Worm (Caenorhabditis elegans) whole organism, young adult: ENCODE data around the gene mboa-4.

Experiments used
- B0035.1 ChIP-seq: sonication (generic microtip); optimal IDR thresholded peaks from 2 replicates; lab custom pipeline; 2016; ENCODE audit warnings: missing genetic modification characterization, mild to moderate bottlenecking, missing compliant biosample characterization, missing genotype, missing genetic modification reagents
- C17E4.6 ChIP-seq: fragments of 200-800 bp; sonication (Bioruptor generic); IDR thresholded peaks from 2 replicates; pipeline ENCODE4 v1.3.6; 2022; ENCODE audit warnings: missing genetic modification reagents, missing genetic modification characterization, missing compliant biosample characterization
- F10E7.11 ChIP-seq: sonication (generic microtip); optimal IDR thresholded peaks from 2 replicates; lab custom pipeline; 2017; ENCODE audit warnings: mild to moderate bottlenecking, missing genetic modification characterization, moderate library complexity, missing compliant biosample characterization
- F23B12.7 ChIP-seq: sonication (generic microtip); optimal IDR thresholded peaks from 2 replicates; lab custom pipeline; 2017; ENCODE audit warnings: missing genetic modification characterization, mild to moderate bottlenecking, missing compliant biosample characterization, antibody characterized with exemption, moderate library complexity; ENCODE audit not compliant: insufficient read depth
- F33H1.4 ChIP-seq: fragments of 200-800 bp; sonication (Bioruptor generic); IDR thresholded peaks from 2 replicates; pipeline ENCODE4 v1.3.6; 2022; ENCODE audit warnings: missing genetic modification reagents, missing genetic modification characterization, missing compliant biosample characterization
- F57C9.4 ChIP-seq: sonication (generic microtip); optimal IDR thresholded peaks from 2 replicates; lab custom pipeline; 2017; ENCODE audit warnings: mild to moderate bottlenecking, missing genetic modification characterization, missing compliant biosample characterization
- K12H6.12 ChIP-seq: fragments of 200-800 bp; sonication (Bioruptor generic); optimal IDR thresholded peaks from 2 replicates; lab custom pipeline; 2018; ENCODE audit warnings: mild to moderate bottlenecking, missing genetic modification characterization, missing compliant biosample characterization
- T07F8.4 ChIP-seq: sonication (generic microtip); optimal IDR thresholded peaks from 2 replicates; lab custom pipeline; 2016; ENCODE audit warnings: mild to moderate bottlenecking, missing genetic modification characterization, moderate library complexity, missing compliant biosample characterization
- Y56A3A.18 ChIP-seq: fragments of 200-800 bp; sonication (Bioruptor generic); IDR thresholded peaks from 2 replicates; pipeline ENCODE4 v1.3.6; 2022; ENCODE audit warnings: missing genetic modification reagents, missing genetic modification characterization, missing compliant biosample characterization
- Y67H2A.10 ChIP-seq: fragments of 200-800 bp; sonication (Bioruptor generic); conservative IDR thresholded peaks from 2 replicates; pipeline ENCODE4 v1.3.6; 2022; ENCODE audit warnings: missing genetic modification reagents, missing genetic modification characterization, missing compliant biosample characterization
- Y79H2A.3 ChIP-seq: fragments of 200-800 bp; sonication (Bioruptor generic); conservative IDR thresholded peaks from 2 replicates; pipeline ENCODE4 v1.3.6; 2022; ENCODE audit warnings: missing genetic modification reagents, missing genetic modification characterization, missing compliant biosample characterization
- Y95B8A.8 ChIP-seq: fragments of 200-800 bp; sonication (Bioruptor generic); IDR thresholded peaks from 2 replicates; pipeline ENCODE4 v1.3.6; 2022; ENCODE audit warnings: missing genetic modification reagents, missing genetic modification characterization, missing compliant biosample characterization
- akir-1 ChIP-seq: fragments of 200-800 bp; sonication (Bioruptor generic); optimal IDR thresholded peaks from 2 replicates; lab custom pipeline; 2018; ENCODE audit warnings: mild to moderate bottlenecking, missing genetic modification characterization, moderate library complexity, missing compliant biosample characterization
- atf-7 ChIP-seq: sonication (generic microtip); optimal IDR thresholded peaks from 2 replicates; lab custom pipeline; 2017; ENCODE audit warnings: mild to moderate bottlenecking, missing genetic modification characterization, missing compliant biosample characterization
- athp-1 ChIP-seq: sonication (generic microtip); optimal IDR thresholded peaks from 2 replicates; lab custom pipeline; 2017; ENCODE audit warnings: mild to moderate bottlenecking, missing genetic modification characterization, missing compliant biosample characterization
- attf-3 ChIP-seq: fragments of 200-800 bp; sonication (Bioruptor generic); conservative IDR thresholded peaks from 2 replicates; pipeline ENCODE4 v1.3.6; 2022; ENCODE audit warnings: missing genetic modification reagents, missing genetic modification characterization, missing compliant biosample characterization
- attf-5 ChIP-seq: fragments of 200-800 bp; sonication (Bioruptor generic); optimal IDR thresholded peaks from 2 replicates; lab custom pipeline; 2018; ENCODE audit warnings: mild to moderate bottlenecking, missing genetic modification characterization, missing compliant biosample characterization
- attf-6 ChIP-seq: fragments of 200-800 bp; sonication (Bioruptor generic); IDR thresholded peaks from 2 replicates; pipeline ENCODE4 v1.3.6; 2022; ENCODE audit warnings: missing genetic modification reagents, missing genetic modification characterization, missing compliant biosample characterization
- bed-2 ChIP-seq: fragments of 200-800 bp; sonication (Bioruptor generic); IDR thresholded peaks from 2 replicates; pipeline ENCODE4 v1.3.6; 2022; ENCODE audit warnings: missing genetic modification reagents, missing genetic modification characterization, missing compliant biosample characterization
- cebp-2 ChIP-seq: fragments of 200-800 bp; sonication (Bioruptor generic); IDR thresholded peaks from 2 replicates; pipeline ENCODE4 v1.3.6; 2022; ENCODE audit warnings: missing genetic modification characterization, missing compliant biosample characterization
- ceh-58 ChIP-seq: fragments of 200-800 bp; sonication (Bioruptor generic); IDR thresholded peaks from 2 replicates; pipeline ENCODE4 v1.3.6; 2022; ENCODE audit warnings: missing genetic modification characterization, missing compliant biosample characterization
- ceh-79 ChIP-seq: sonication (generic microtip); optimal IDR thresholded peaks from 2 replicates; lab custom pipeline; 2017; ENCODE audit warnings: mild to moderate bottlenecking, missing genetic modification characterization, missing compliant biosample characterization
- dox-1 ChIP-seq: fragments of 200-800 bp; sonication (Bioruptor generic); IDR thresholded peaks from 2 replicates; pipeline ENCODE4 v1.3.6; 2022; ENCODE audit warnings: missing genetic modification reagents, missing genetic modification characterization, missing compliant biosample characterization
- egl-18 ChIP-seq: fragments of 200-800 bp; sonication (Bioruptor generic); IDR thresholded peaks from 2 replicates; pipeline ENCODE4 v1.3.6; 2022; ENCODE audit warnings: missing genetic modification reagents, missing genetic modification characterization, missing compliant biosample characterization
- egl-44 ChIP-seq: fragments of 200-800 bp; sonication (Bioruptor generic); IDR thresholded peaks from 2 replicates; pipeline ENCODE4 v1.3.6; 2022; ENCODE audit warnings: missing genetic modification reagents, missing genetic modification characterization, missing compliant biosample characterization
- ekl-4 ChIP-seq: fragments of 200-800 bp; sonication (Bioruptor generic); IDR thresholded peaks from 2 replicates; pipeline ENCODE4 v1.3.6; 2022; ENCODE audit warnings: missing genetic modification reagents, missing genetic modification characterization, missing compliant biosample characterization
- ets-4 ChIP-seq: fragments of 200-800 bp; sonication (Bioruptor generic); optimal IDR thresholded peaks from 2 replicates; lab custom pipeline; 2018; ENCODE audit warnings: mild to moderate bottlenecking, missing genetic modification characterization, missing compliant biosample characterization
- fkh-3 ChIP-seq: sonication (generic microtip); optimal IDR thresholded peaks from 2 replicates; lab custom pipeline; 2016; ENCODE audit warnings: mild to moderate bottlenecking, missing genetic modification characterization, missing compliant biosample characterization
- him-1 ChIP-seq: sonication (generic microtip); optimal IDR thresholded peaks from 2 replicates; lab custom pipeline; 2016; ENCODE audit warnings: missing genotype, missing genetic modification reagents, missing genetic modification characterization, missing compliant biosample characterization
- hmg-1.2 ChIP-seq: fragments of 200-800 bp; sonication (Bioruptor generic); IDR thresholded peaks from 2 replicates; pipeline ENCODE4 v1.3.6; 2022; ENCODE audit warnings: missing genetic modification reagents, missing genetic modification characterization, missing compliant biosample characterization
- let-526 ChIP-seq: fragments of 200-800 bp; sonication (Bioruptor generic); IDR thresholded peaks from 2 replicates; pipeline ENCODE4 v1.3.6; 2022; ENCODE audit warnings: missing genetic modification reagents, missing genetic modification characterization, missing compliant biosample characterization
- lin-26 ChIP-seq: fragments of 200-800 bp; sonication (Bioruptor generic); IDR thresholded peaks from 2 replicates; pipeline ENCODE4 v1.3.6; 2022; ENCODE audit warnings: missing genetic modification reagents, missing genetic modification characterization, missing compliant biosample characterization
- lir-1 ChIP-seq: fragments of 200-800 bp; sonication (Bioruptor generic); conservative IDR thresholded peaks from 2 replicates; pipeline ENCODE4 v1.3.6; 2022; ENCODE audit warnings: missing genetic modification reagents, missing genetic modification characterization, missing compliant biosample characterization
- lsy-27 ChIP-seq: sonication (generic microtip); optimal IDR thresholded peaks from 2 replicates; lab custom pipeline; 2017; ENCODE audit warnings: missing genetic modification characterization, mild to moderate bottlenecking, missing compliant biosample characterization, antibody characterized with exemption, missing genotype, borderline replicate concordance; ENCODE audit not compliant: insufficient read depth
- madf-3 ChIP-seq: fragments of 200-800 bp; sonication (Bioruptor generic); IDR thresholded peaks from 2 replicates; pipeline ENCODE4 v1.3.6; 2022; ENCODE audit warnings: missing genetic modification reagents, missing genetic modification characterization, missing compliant biosample characterization
- madf-6 ChIP-seq: fragments of 200-800 bp; sonication (Bioruptor generic); IDR thresholded peaks from 2 replicates; pipeline ENCODE4 v1.3.6; 2022; ENCODE audit warnings: missing genetic modification reagents, missing genetic modification characterization, missing compliant biosample characterization
- nfyb-1 ChIP-seq: fragments of 200-800 bp; sonication (Bioruptor generic); IDR thresholded peaks from 2 replicates; pipeline ENCODE4 v1.3.6; 2022; ENCODE audit warnings: missing genetic modification reagents, missing genetic modification characterization, missing compliant biosample characterization
- pbrm-1 ChIP-seq: fragments of 200-800 bp; sonication (Bioruptor generic); IDR thresholded peaks from 2 replicates; pipeline ENCODE4 v1.3.6; 2022; ENCODE audit warnings: missing genetic modification reagents, missing genetic modification characterization, missing compliant biosample characterization
- rpc-1 ChIP-seq, 2 experiments: fragments of 150-350 bp in 1 of 2; sonication (generic microtip) in 1 of 2; optimal IDR thresholded peaks; 2 replicates each; lab custom pipeline; 2014 to 2018; ENCODE audit warnings: missing biosample characterization in 1 of 2, missing genetic modification characterization in 1 of 2, missing genetic modification reagents in 1 of 2, missing genotype in 1 of 2
- snpc-1.3 ChIP-seq: sonication (generic microtip); optimal IDR thresholded peaks from 2 replicates; lab custom pipeline; 2017; ENCODE audit warnings: missing genetic modification characterization, mild to moderate bottlenecking, missing compliant biosample characterization, antibody characterized with exemption, moderate library complexity, missing genotype, missing genetic modification reagents; ENCODE audit not compliant: insufficient read depth
- somi-1 ChIP-seq: fragments of 200-800 bp; sonication (Bioruptor generic); optimal IDR thresholded peaks from 2 replicates; lab custom pipeline; 2018; ENCODE audit warnings: mild to moderate bottlenecking, missing genetic modification characterization, missing compliant biosample characterization
- unc-130 ChIP-seq: sonication (generic microtip); optimal IDR thresholded peaks from 2 replicates; lab custom pipeline; 2016; ENCODE audit warnings: missing genetic modification reagents, missing genetic modification characterization, missing compliant biosample characterization
- xnd-1 ChIP-seq: sonication (generic microtip); optimal IDR thresholded peaks from 2 replicates; lab custom pipeline; 2016; ENCODE audit warnings: missing genotype, missing genetic modification reagents, missing genetic modification characterization, missing compliant biosample characterization
- ztf-18 ChIP-seq: sonication (generic microtip); optimal IDR thresholded peaks from 2 replicates; lab custom pipeline; 2016; ENCODE audit warnings: missing genotype, mild to moderate bottlenecking, missing genetic modification characterization, missing compliant biosample characterization
- ztf-28 ChIP-seq: fragments of 200-800 bp; sonication (Bioruptor generic); IDR thresholded peaks from 2 replicates; pipeline ENCODE4 v1.3.6; 2022; ENCODE audit warnings: missing genetic modification reagents, missing genetic modification characterization, missing compliant biosample characterization

The mboa-4 gene

ce11 chrIV:11112641-11113040, 47.1 kb downstream of the mboa-4 start, which contains the start of gene clc-9:
clc-9 (plus strand) TSS chrIV:11112941.
- no peak for TF ChIP-seq madf-6 (GFP tag; lab: Robert Waterston, UW)
- no peak for TF ChIP-seq ekl-4 (GFP tag; lab: Robert Waterston, UW)
- TF ChIP-seq F57C9.4 (tag; lab: Kevin White, UChicago): no peak
- TF ChIP-seq C17E4.6 (GFP tag; lab: Robert Waterston, UW): no peak
- no peak for TF ChIP-seq lir-1 (GFP tag; lab: Robert Waterston, UW)
- TF ChIP-seq B0035.1: no peak
- TF ChIP-seq attf-3: no peak

- TF ChIP-seq attf-6 (GFP tag; lab: Robert Waterston, UW): no peak
- no peak for TF ChIP-seq egl-44
- no peak for TF ChIP-seq Y56A3A.18 (GFP tag; lab: Robert Waterston, UW)
- no peak for TF ChIP-seq egl-18 (GFP tag; lab: Robert Waterston, UW)
- no peak for TF ChIP-seq rpc-1 (optimal IDR thresholded peaks at IDR 0.05; lab: Kevin White, UChicago)
- no peak for TF ChIP-seq rpc-1 (tag; optimal IDR thresholded peaks at IDR 0.05; lab: Kevin White, UChicago)
- TF ChIP-seq fkh-3 (tag; lab: Kevin White, UChicago): no peak
- TF ChIP-seq F10E7.11 (tag; lab: Kevin White, UChicago): no peak
- TF ChIP-seq K12H6.12 (tag; lab: Kevin White, UChicago): no peak
- no peak for TF ChIP-seq Y67H2A.10 (GFP tag; lab: Robert Waterston, UW)
- no peak for TF ChIP-seq ceh-58
- no peak for TF ChIP-seq athp-1 (tag; lab: Kevin White, UChicago)
- no peak for TF ChIP-seq atf-7 (tag; lab: Kevin White, UChicago)
- TF ChIP-seq T07F8.4: no peak
- no peak for TF ChIP-seq madf-3 (GFP tag; lab: Robert Waterston, UW)
- TF ChIP-seq ceh-79 (tag; lab: Kevin White, UChicago): no peak
- TF ChIP-seq ets-4 (GFP tag; lab: Kevin White, UChicago): no peak
- TF ChIP-seq somi-1 (GFP tag; lab: Kevin White, UChicago): no peak
These were observed 47.9 kb downstream of the mboa-4 start for ce11 chrIV:11111898-11112297.

ce11 chrIV:11110995-11111619, 48.7 kb downstream of the mboa-4 start, which contains the start of gene rps-5:
rps-5 (minus strand) TSS chrIV:11111045.
- TF ChIP-seq unc-130 (GFP tag; lab: Kevin White, UChicago) (no peak), Y79H2A.3 (GFP tag; lab: Robert Waterston, UW) (no peak), nfyb-1 (GFP tag; lab: Robert Waterston, UW) (no peak), hmg-1.2 (GFP tag; lab: Robert Waterston, UW) (peak; percentile 93), lsy-27 (tag; lab: Kevin White, UChicago) (no peak), ztf-18 (tag; lab: Kevin White, UChicago) (no peak), F10E7.11 (tag; lab: Kevin White, UChicago) (no peak), athp-1 (tag; lab: Kevin White, UChicago) (no peak), cebp-2 (GFP tag; lab: Robert Waterston, UW) (no peak), akir-1 (GFP tag; lab: Kevin White, UChicago) (no peak), F33H1.4 (GFP tag; lab: Robert Waterston, UW) (peak; percentile 83), pbrm-1 (GFP tag; lab: Robert Waterston, UW) (0 out of 2 replicates have a peak, but pooled peaks have one; percentile 11), let-526 (GFP tag; lab: Robert Waterston, UW) (no peak), him-1 (tag; lab: Kevin White, UChicago) (no peak), ceh-58 (no peak), ztf-28 (no peak), attf-5 (GFP tag; lab: Kevin White, UChicago) (no peak), xnd-1 (tag; lab: Kevin White, UChicago) (no peak), bed-2 (GFP tag; lab: Robert Waterston, UW) (no peak), snpc-1.3 (peak; percentile 33), F23B12.7 (tag; lab: Kevin White, UChicago) (peak; percentile 13), dox-1 (no peak), Y95B8A.8 (no peak), lin-26 (GFP tag; lab: Robert Waterston, UW) (no peak)
